Worm (Caenorhabditis elegans): ENCODE results near the gene C26B9.6.

Gene C26B9.6

ce11 chrX:5335368-5335767, at the start of gene C26B9.6:
TSS of gene C26B9.6 (minus strand) at chrX:5335468.
- no peak for TF ChIP-seq W03F9.2 (tag; optimal IDR thresholded peaks at IDR 0.05)

ce11 chrX:5382778-5383177, 47.5 kb upstream of the C26B9.6 start:
- TF ChIP-seq dao-5 (tag; optimal IDR thresholded peaks at IDR 0.05) (no peak), W03F9.2 (tag; optimal IDR thresholded peaks at IDR 0.05) (no peak), him-1 (tag; optimal IDR thresholded peaks at IDR 0.05) (no peak)

- no peak for TF ChIP-seq dao-5 (tag; optimal IDR thresholded peaks at IDR 0.05)
- TF ChIP-seq him-1 (tag; optimal IDR thresholded peaks at IDR 0.05): no peak
- TF ChIP-seq W03F9.2 (tag; optimal IDR thresholded peaks at IDR 0.05): no peak
Measured at ce11 chrX:5377307-5377706, 42.0 kb upstream of the C26B9.6 start, which contains the start of gene sek-5. TSS of gene sek-5 (plus strand) at chrX:5377607.

DNA sequence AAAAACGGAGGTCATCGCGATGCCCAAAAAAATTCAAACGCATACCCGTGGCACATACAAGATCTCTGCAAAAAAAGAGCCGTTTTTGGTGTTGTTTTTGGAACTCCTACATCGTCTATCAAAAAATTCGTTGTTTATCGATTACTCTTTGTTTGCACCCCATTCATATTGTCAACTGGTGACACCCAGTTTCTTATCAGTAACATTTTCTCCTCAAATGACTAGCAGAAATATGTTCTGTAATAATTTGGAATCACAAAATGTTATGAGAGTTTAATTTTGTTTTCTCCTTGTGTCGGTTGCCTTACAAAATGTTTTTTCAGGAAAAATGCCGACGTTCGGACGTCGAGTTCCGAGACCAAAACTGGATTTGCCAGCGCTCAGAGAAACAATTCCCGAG, 39.5 kb upstream of the C26B9.6 start, which contains the start of gene sek-4:
Gene sek-4 (plus strand): TSS at position 318 of the 400 bp plus-strand sequence.
- TF ChIP-seq him-1 (tag; optimal IDR thresholded peaks at IDR 0.05) (no peak), W03F9.2 (tag; optimal IDR thresholded peaks at IDR 0.05) (no peak), dao-5 (tag; optimal IDR thresholded peaks at IDR 0.05) (no peak)

- TF ChIP-seq him-1 (tag; optimal IDR thresholded peaks at IDR 0.05): no peak
- TF ChIP-seq dao-5 (tag; optimal IDR thresholded peaks at IDR 0.05): no peak
- TF ChIP-seq W03F9.2 (tag; optimal IDR thresholded peaks at IDR 0.05): no peak
Measured at ce11 chrX:5373597-5373996, 38.3 kb upstream of the C26B9.6 start.

DNA sequence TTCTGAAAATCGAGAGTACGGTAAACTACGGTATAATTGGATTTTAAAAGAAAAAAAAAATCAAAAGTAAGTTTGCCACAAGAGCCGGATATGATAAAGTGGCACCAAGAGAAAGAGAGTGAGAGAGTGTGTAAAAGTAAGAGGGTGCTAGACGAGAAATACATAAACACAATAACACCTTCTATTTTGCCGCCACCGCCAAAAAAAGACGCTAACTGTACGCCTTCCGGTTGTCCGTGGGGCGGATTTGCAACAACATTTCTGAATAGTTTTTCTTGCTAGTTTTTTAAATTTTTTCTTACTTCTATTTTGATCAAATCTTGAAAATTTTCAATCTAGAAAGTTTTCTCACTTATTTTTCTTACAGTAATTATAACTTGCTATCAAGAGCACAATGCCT, 37.4 kb upstream of the C26B9.6 start, which contains the start of gene F35C8.8:
Gene F35C8.8 (minus strand): TSS at position 2 of the 400 bp plus-strand sequence.
- TF ChIP-seq dao-5 (tag; optimal IDR thresholded peaks at IDR 0.05) (no peak), W03F9.2 (tag; optimal IDR thresholded peaks at IDR 0.05) (no peak), him-1 (tag; optimal IDR thresholded peaks at IDR 0.05) (no peak)

DNA sequence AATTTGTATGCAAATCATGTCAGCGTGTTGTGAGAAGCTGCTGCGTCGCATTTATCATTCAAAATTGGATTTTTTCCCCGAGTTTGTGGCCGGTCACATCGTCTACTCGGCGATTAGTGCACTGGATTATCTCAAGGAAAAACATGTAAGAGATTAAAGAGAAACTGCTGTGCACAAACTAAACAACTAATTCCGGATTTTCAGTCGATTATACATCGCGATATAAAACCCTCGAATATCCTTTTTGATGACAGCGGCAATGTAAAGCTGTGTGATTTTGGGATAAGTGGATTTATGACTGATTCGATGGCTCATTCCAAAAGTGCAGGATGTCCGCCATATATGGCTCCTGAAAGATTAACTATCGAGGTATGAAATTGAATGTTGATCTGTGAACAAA, 35.3 kb upstream of the C26B9.6 start:
- no peak for TF ChIP-seq W03F9.2 (tag; optimal IDR thresholded peaks at IDR 0.05)
- no peak for TF ChIP-seq dao-5 (tag; optimal IDR thresholded peaks at IDR 0.05)
- TF ChIP-seq him-1 (tag; optimal IDR thresholded peaks at IDR 0.05): no peak

ce11 chrX:5368220-5368619, 33.0 kb upstream of the C26B9.6 start, which contains the start of gene jkk-1:
TSS of gene jkk-1 (plus strand) at chrX:5368468.
- TF ChIP-seq him-1 (tag; optimal IDR thresholded peaks at IDR 0.05): peak; percentile 40
- TF ChIP-seq W03F9.2 (tag; optimal IDR thresholded peaks at IDR 0.05): no peak

DNA sequence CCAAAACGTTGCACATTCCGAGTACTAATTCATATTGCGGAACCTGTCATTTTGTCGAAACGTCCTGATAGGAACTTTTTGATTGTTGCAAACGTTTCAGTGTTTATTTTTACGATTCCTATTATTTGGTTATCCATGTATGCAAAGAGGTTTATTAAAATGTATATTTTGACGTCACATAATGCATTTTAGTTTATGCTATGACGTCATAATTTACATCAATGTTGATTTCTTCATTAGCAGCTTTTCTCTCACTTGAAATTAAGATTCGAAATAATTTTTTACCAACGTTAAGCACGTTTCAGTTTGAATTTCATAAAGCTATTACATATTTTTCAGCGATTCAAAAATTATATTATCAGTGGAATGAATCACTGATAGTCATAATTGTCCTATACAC, 31.3 kb upstream of the C26B9.6 start:
- TF ChIP-seq him-1 (tag; optimal IDR thresholded peaks at IDR 0.05) (no peak), W03F9.2 (tag; optimal IDR thresholded peaks at IDR 0.05) (no peak), dao-5 (tag; optimal IDR thresholded peaks at IDR 0.05) (no peak)

- TF ChIP-seq W03F9.2 (tag; optimal IDR thresholded peaks at IDR 0.05): no peak
- TF ChIP-seq him-1 (tag; optimal IDR thresholded peaks at IDR 0.05): no peak
- no peak for TF ChIP-seq dao-5 (tag; optimal IDR thresholded peaks at IDR 0.05)
Measured at ce11 chrX:5365437-5365836, 30.2 kb upstream of the C26B9.6 start, which contains the start of gene F35C8.5. TSS of gene F35C8.5 (plus strand) at chrX:5365813.

ce11 chrX:5364222-5364621, 29.0 kb upstream of the C26B9.6 start, which contains the start of gene chtl-1:
TSS of gene chtl-1 (minus strand) at chrX:5364322.
- TF ChIP-seq him-1 (tag; optimal IDR thresholded peaks at IDR 0.05): no peak
- TF ChIP-seq dao-5 (tag; optimal IDR thresholded peaks at IDR 0.05): no peak
- TF ChIP-seq W03F9.2 (tag; optimal IDR thresholded peaks at IDR 0.05): no peak

- TF ChIP-seq him-1 (tag; optimal IDR thresholded peaks at IDR 0.05): no peak
Measured at ce11 chrX:5360682-5361081, 25.4 kb upstream of the C26B9.6 start.

ce11 chrX:5355253-5355652, 20.0 kb upstream of the C26B9.6 start:
- no peak for TF ChIP-seq dao-5 (tag; optimal IDR thresholded peaks at IDR 0.05)
- TF ChIP-seq him-1 (tag; optimal IDR thresholded peaks at IDR 0.05): no peak
- TF ChIP-seq W03F9.2 (tag; optimal IDR thresholded peaks at IDR 0.05): no peak

- TF ChIP-seq W03F9.2 (tag; optimal IDR thresholded peaks at IDR 0.05) (no peak), dao-5 (tag; optimal IDR thresholded peaks at IDR 0.05) (peak; percentile 17)
Measured at ce11 chrX:5354022-5354876, 19.0 kb upstream of the C26B9.6 start, which contains the start of gene pfn-2. TSS of gene pfn-2 (minus strand) at chrX:5354072.

All from whole organism, L4/young adult.